Worm (Caenorhabditis elegans) whole organism, young adult: ENCODE data around the gene col-72.

Experiments used
- B0019.2 ChIP-seq: fragments of 200-800 bp; sonication (Bioruptor generic); conservative IDR thresholded peaks from 2 replicates; pipeline ENCODE4 v1.3.6; 2022; ENCODE audit warnings: missing genetic modification reagents, missing genetic modification characterization, missing compliant biosample characterization
- F23B12.7 ChIP-seq: sonication (generic microtip); optimal IDR thresholded peaks from 2 replicates; lab custom pipeline; 2017; ENCODE audit warnings: missing genetic modification characterization, mild to moderate bottlenecking, missing compliant biosample characterization, antibody characterized with exemption, moderate library complexity; ENCODE audit not compliant: insufficient read depth
- F33H1.4 ChIP-seq: fragments of 200-800 bp; sonication (Bioruptor generic); IDR thresholded peaks from 2 replicates; pipeline ENCODE4 v1.3.6; 2022; ENCODE audit warnings: missing genetic modification reagents, missing genetic modification characterization, missing compliant biosample characterization
- F37B4.10 ChIP-seq: fragments of 200-800 bp; sonication (Bioruptor generic); IDR thresholded peaks from 2 replicates; pipeline ENCODE4 v1.3.6; 2022; ENCODE audit warnings: missing genetic modification characterization, missing compliant biosample characterization
- F39B2.1 ChIP-seq: fragments of 200-800 bp; sonication (Bioruptor generic); IDR thresholded peaks from 2 replicates; pipeline ENCODE4 v1.3.6; 2022; ENCODE audit warnings: missing genetic modification reagents, missing genetic modification characterization, missing compliant biosample characterization
- F52B5.7 ChIP-seq: sonication (generic microtip); optimal IDR thresholded peaks from 2 replicates; lab custom pipeline; 2016; ENCODE audit warnings: mild to moderate bottlenecking, missing genetic modification characterization, missing compliant biosample characterization
- F57C9.4 ChIP-seq: sonication (generic microtip); optimal IDR thresholded peaks from 2 replicates; lab custom pipeline; 2017; ENCODE audit warnings: mild to moderate bottlenecking, missing genetic modification characterization, missing compliant biosample characterization
- K11D2.4 ChIP-seq: fragments of 200-800 bp; sonication (Bioruptor generic); IDR thresholded peaks from 2 replicates; pipeline ENCODE4 v1.3.6; 2022; ENCODE audit warnings: missing genetic modification reagents, missing genetic modification characterization, missing compliant biosample characterization
- K12H6.12 ChIP-seq: fragments of 200-800 bp; sonication (Bioruptor generic); optimal IDR thresholded peaks from 2 replicates; lab custom pipeline; 2018; ENCODE audit warnings: mild to moderate bottlenecking, missing genetic modification characterization, missing compliant biosample characterization
- T07F8.4 ChIP-seq: sonication (generic microtip); optimal IDR thresholded peaks from 2 replicates; lab custom pipeline; 2016; ENCODE audit warnings: mild to moderate bottlenecking, missing genetic modification characterization, moderate library complexity, missing compliant biosample characterization
- Y53F4B.3 ChIP-seq: fragments of 200-800 bp; sonication (Bioruptor generic); IDR thresholded peaks from 2 replicates; pipeline ENCODE4 v1.3.6; 2022; ENCODE audit warnings: missing genetic modification reagents, missing genetic modification characterization, missing compliant biosample characterization
- Y56A3A.18 ChIP-seq: fragments of 200-800 bp; sonication (Bioruptor generic); IDR thresholded peaks from 2 replicates; pipeline ENCODE4 v1.3.6; 2022; ENCODE audit warnings: missing genetic modification reagents, missing genetic modification characterization, missing compliant biosample characterization
- aptf-2 ChIP-seq: fragments of 200-800 bp; sonication (Bioruptor generic); conservative IDR thresholded peaks from 2 replicates; pipeline ENCODE4 v1.3.6; 2022; ENCODE audit warnings: missing genetic modification reagents, missing genetic modification characterization, missing compliant biosample characterization
- dox-1 ChIP-seq: fragments of 200-800 bp; sonication (Bioruptor generic); IDR thresholded peaks from 2 replicates; pipeline ENCODE4 v1.3.6; 2022; ENCODE audit warnings: missing genetic modification reagents, missing genetic modification characterization, missing compliant biosample characterization
- dpl-1 ChIP-seq: fragments of 150-350 bp; optimal IDR thresholded peaks from 2 replicates; lab custom pipeline; 2014; ENCODE audit warnings: missing biosample characterization, missing genetic modification reagents, missing genetic modification characterization
- gei-17 ChIP-seq: fragments of 200-800 bp; sonication (Bioruptor generic); optimal IDR thresholded peaks from 2 replicates; lab custom pipeline; 2018; ENCODE audit warnings: mild to moderate bottlenecking, missing genetic modification characterization, missing compliant biosample characterization
- him-1 ChIP-seq: sonication (generic microtip); optimal IDR thresholded peaks from 2 replicates; lab custom pipeline; 2016; ENCODE audit warnings: missing genotype, missing genetic modification reagents, missing genetic modification characterization, missing compliant biosample characterization
- lag-1 ChIP-seq: fragments of 200-800 bp; sonication (Bioruptor generic); IDR thresholded peaks from 2 replicates; pipeline ENCODE4 v1.3.6; 2022; ENCODE audit warnings: missing genetic modification reagents, missing genetic modification characterization, missing compliant biosample characterization
- let-526 ChIP-seq: fragments of 200-800 bp; sonication (Bioruptor generic); IDR thresholded peaks from 2 replicates; pipeline ENCODE4 v1.3.6; 2022; ENCODE audit warnings: missing genetic modification reagents, missing genetic modification characterization, missing compliant biosample characterization
- let-607 ChIP-seq, 2 experiments: fragments of 200-800 bp in 1 of 2; sonication (Bioruptor generic) in 1 of 2; sonication (generic microtip) in 1 of 2; optimal IDR thresholded peaks; 2 replicates each; lab custom pipeline; 2016 to 2018; ENCODE audit warnings: mild to moderate bottlenecking in 2 of 2, missing compliant biosample characterization in 2 of 2, missing genetic modification characterization in 2 of 2, moderate library complexity in 2 of 2, missing genotype in 1 of 2
- lin-26 ChIP-seq: fragments of 200-800 bp; sonication (Bioruptor generic); IDR thresholded peaks from 2 replicates; pipeline ENCODE4 v1.3.6; 2022; ENCODE audit warnings: missing genetic modification reagents, missing genetic modification characterization, missing compliant biosample characterization
- lin-54 ChIP-seq: fragments of 200-800 bp; sonication (Bioruptor generic); optimal IDR thresholded peaks from 2 replicates; lab custom pipeline; 2018; ENCODE audit warnings: mild to moderate bottlenecking, missing genetic modification characterization, missing compliant biosample characterization
- madf-3 ChIP-seq: fragments of 200-800 bp; sonication (Bioruptor generic); IDR thresholded peaks from 2 replicates; pipeline ENCODE4 v1.3.6; 2022; ENCODE audit warnings: missing genetic modification reagents, missing genetic modification characterization, missing compliant biosample characterization
- madf-6 ChIP-seq: fragments of 200-800 bp; sonication (Bioruptor generic); IDR thresholded peaks from 2 replicates; pipeline ENCODE4 v1.3.6; 2022; ENCODE audit warnings: missing genetic modification reagents, missing genetic modification characterization, missing compliant biosample characterization
- mcd-1 ChIP-seq: fragments of 200-800 bp; sonication (Bioruptor generic); IDR thresholded peaks from 2 replicates; pipeline ENCODE4 v1.3.6; 2022; ENCODE audit warnings: missing genetic modification reagents, missing genetic modification characterization, missing compliant biosample characterization
- mes-4 ChIP-seq: sonication (generic microtip); optimal IDR thresholded peaks from 2 replicates; lab custom pipeline; 2016; ENCODE audit warnings: missing genotype, missing genetic modification characterization, missing compliant biosample characterization
- nhr-120 ChIP-seq: fragments of 200-800 bp; sonication (Bioruptor generic); IDR thresholded peaks from 2 replicates; pipeline ENCODE4 v1.3.6; 2022; ENCODE audit warnings: missing genetic modification characterization, missing compliant biosample characterization
- repo-1 ChIP-seq: sonication (generic microtip); optimal IDR thresholded peaks from 2 replicates; lab custom pipeline; 2017; ENCODE audit warnings: mild to moderate bottlenecking, missing genetic modification characterization, missing compliant biosample characterization
- snpc-4 ChIP-seq, 5 experiments: fragments of 150-350 bp in 1 of 5; sonication (generic microtip) in 4 of 5; optimal IDR thresholded peaks; 2 replicates each; lab custom pipeline; 2014 to 2018; ENCODE audit warnings: missing genetic modification characterization in 5 of 5, missing biosample characterization in 3 of 5, antibody characterized with exemption in 2 of 5, mild to moderate bottlenecking in 2 of 5, missing compliant biosample characterization in 2 of 5, missing genotype in 2 of 5, moderate library complexity in 2 of 5, missing genetic modification reagents in 1 of 5
- unc-62 ChIP-seq: fragments of 150-350 bp; optimal IDR thresholded peaks from 2 replicates; lab custom pipeline; 2014; ENCODE audit warnings: missing biosample characterization, missing genetic modification reagents, missing genetic modification characterization
- zfh-2 ChIP-seq: fragments of 200-800 bp; sonication (Bioruptor generic); conservative IDR thresholded peaks from 2 replicates; pipeline ENCODE4 v1.3.6; 2022; ENCODE audit warnings: missing genetic modification reagents, missing genetic modification characterization, missing compliant biosample characterization

The col-72 gene

DNA sequence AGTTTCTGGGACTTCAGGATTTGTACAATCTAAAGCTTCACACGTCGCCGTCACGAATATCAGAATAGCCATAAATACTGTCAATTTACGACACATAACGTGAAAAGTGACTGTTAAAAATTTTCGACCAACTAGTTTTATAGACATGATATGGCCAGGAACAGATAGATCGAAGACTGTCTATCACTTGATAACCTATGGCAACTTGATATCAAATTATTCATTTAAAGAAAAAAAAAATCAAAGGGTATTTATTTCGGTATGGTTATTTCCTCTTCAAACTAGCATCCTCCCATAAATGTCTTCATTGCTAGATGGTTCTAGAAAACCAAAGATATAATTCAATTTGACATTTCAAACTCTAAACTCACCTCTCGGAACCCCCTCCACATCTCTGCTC, 38.4 kb upstream of the col-72 start, which contains the start of gene W10G11.3:
TSS of gene W10G11.3 (minus strand) at position 101 of the 400 bp plus-strand sequence.
- TF ChIP-seq B0019.2 (GFP tag; lab: Robert Waterston, UW), result no peak
- TF ChIP-seq madf-6, result no peak
- no peak for TF ChIP-seq F33H1.4 (GFP tag; lab: Robert Waterston, UW)
- TF ChIP-seq Y53F4B.3 (GFP tag; lab: Robert Waterston, UW), result no peak
- TF ChIP-seq lag-1 (GFP tag; lab: Robert Waterston, UW), result 0 out of 2 replicates have a peak, but pooled peaks have one; percentile 31

DNA sequence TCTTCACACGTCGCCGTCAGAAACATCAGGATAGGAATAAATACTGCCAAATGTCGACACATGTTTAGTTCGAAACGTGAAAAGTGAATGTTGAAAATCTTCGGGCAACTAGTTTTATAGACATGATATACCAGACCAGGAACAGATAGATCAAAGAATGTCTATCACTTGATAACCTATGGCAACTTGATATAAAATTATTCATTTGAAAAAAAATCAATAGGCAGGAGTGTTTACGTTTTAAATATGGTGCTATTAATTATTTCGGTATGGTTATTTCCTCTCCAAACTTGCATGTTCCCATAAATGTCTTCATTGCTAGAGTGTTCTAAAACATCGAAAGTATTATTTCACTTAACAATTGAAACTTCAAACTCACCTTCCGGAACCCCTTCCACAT, 37.6 kb upstream of the col-72 start, which contains the start of gene W10G11.2:
TSS of gene W10G11.2 (minus strand) at position 101 of the 400 bp plus-strand sequence.
- no peak for TF ChIP-seq F39B2.1 (GFP tag; lab: Robert Waterston, UW)
- no peak for TF ChIP-seq mes-4
- TF ChIP-seq dpl-1 (GFP tag; lab: Kevin White, UChicago), result no peak

- TF ChIP-seq lin-26 (GFP tag; lab: Robert Waterston, UW) (no peak), T07F8.4 (tag; lab: Kevin White, UChicago) (no peak), K12H6.12 (no peak), him-1 (tag; lab: Kevin White, UChicago) (no peak), let-526 (no peak), madf-3 (GFP tag; lab: Robert Waterston, UW) (no peak)
These were observed 36.6 kb upstream of the col-72 start, which contains the start of gene W10G11.1 for ce11 chrII:3560592-3560991. W10G11.1 (minus strand) TSS chrII:3560692.

DNA sequence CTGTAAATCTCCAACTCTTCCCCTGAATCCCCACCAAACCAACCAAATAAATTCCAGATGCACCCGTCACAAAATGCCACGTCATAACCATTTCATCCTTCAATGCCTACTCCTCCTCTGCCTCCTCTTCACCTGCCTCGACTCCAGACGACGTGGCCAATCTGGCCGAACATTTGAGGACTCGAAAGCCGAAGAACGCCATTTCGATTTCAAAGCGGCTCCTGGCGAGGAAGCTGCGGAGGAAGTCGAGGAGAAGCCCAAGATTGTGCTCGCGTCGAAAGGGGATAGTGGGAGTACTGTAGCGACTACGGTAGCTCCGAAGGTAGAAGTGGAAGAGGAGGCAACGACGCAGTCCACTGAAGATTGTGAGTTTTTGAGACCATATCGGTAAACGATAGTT, 33.4 kb upstream of the col-72 start, which contains the start of gene lgc-45:
TSS of gene lgc-45 (plus strand) at position 56 of the 400 bp plus-strand sequence.
- peak; percentile 72 for TF ChIP-seq zfh-2 (GFP tag; lab: Robert Waterston, UW)
- no peak for TF ChIP-seq mes-4
- TF ChIP-seq unc-62 (GFP tag; lab: Kevin White, UChicago), result no peak
- TF ChIP-seq gei-17 (GFP tag; lab: Kevin White, UChicago), result no peak
- no peak for TF ChIP-seq snpc-4 (GFP tag; optimal IDR thresholded peaks at IDR 0.05; lab: Kevin White, UChicago)
- TF ChIP-seq snpc-4 (tag; optimal IDR thresholded peaks at IDR 0.05; lab: Kevin White, UChicago), result no peak

DNA sequence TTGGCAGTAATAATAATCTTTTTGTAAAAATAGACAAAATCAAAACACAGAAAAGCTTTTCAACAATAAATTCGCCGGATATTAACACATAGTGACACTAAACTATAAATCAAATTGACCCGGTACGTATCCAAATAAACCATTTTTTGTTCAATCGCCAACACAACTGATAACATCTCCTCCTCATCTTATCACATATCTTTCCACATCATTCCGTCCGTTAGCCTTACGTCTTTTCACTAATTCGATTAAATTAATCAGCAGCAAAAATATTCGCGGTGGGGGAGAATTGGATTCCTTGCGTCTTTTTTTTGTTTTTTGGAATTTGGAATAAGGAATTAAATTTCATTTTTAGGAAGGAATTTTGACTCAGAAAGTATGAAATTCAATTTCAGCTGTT, 32.6 kb upstream of the col-72 start:
- no peak for TF ChIP-seq zfh-2 (GFP tag; lab: Robert Waterston, UW)
- TF ChIP-seq F52B5.7, result no peak
- no peak for TF ChIP-seq mcd-1 (GFP tag; lab: Robert Waterston, UW)
- TF ChIP-seq lin-54 (GFP tag; lab: Kevin White, UChicago), result no peak
- TF ChIP-seq K11D2.4 (GFP tag; lab: Robert Waterston, UW), result no peak
- TF ChIP-seq dox-1, result no peak
- TF ChIP-seq repo-1, result no peak
- TF ChIP-seq B0019.2 (GFP tag; lab: Robert Waterston, UW), result no peak
- TF ChIP-seq F23B12.7, result no peak
- no peak for TF ChIP-seq nhr-120 (GFP tag; lab: Robert Waterston, UW)
- TF ChIP-seq F57C9.4 (tag; lab: Kevin White, UChicago), result no peak
- no peak for TF ChIP-seq aptf-2 (GFP tag; lab: Robert Waterston, UW)
- TF ChIP-seq K12H6.12, result no peak
- TF ChIP-seq F37B4.10 (GFP tag; lab: Robert Waterston, UW), result no peak
- TF ChIP-seq Y56A3A.18 (GFP tag; lab: Robert Waterston, UW), result no peak
- no peak for TF ChIP-seq let-607 (tag; optimal IDR thresholded peaks at IDR 0.05; lab: Kevin White, UChicago)
